Fruit fly (Drosophila melanogaster): ENCODE measurements around the gene SdicA.

- TF ChIP-seq CG16779 (tag; optimal IDR thresholded peaks at IDR 0.05) (peak; percentile 47), Hr4 (GFP tag; optimal IDR thresholded peaks at IDR 0.05) (no peak), CG4318 (GFP tag; optimal IDR thresholded peaks at IDR 0.05) (no peak), Blimp-1 (GFP tag; optimal IDR thresholded peaks at IDR 0.05) (peak; percentile 16)
Measured at dm6 chrX:20158943-20159385, 42.8 kb downstream of the SdicA start.

All from whole organism, prepupa.